Worm (Caenorhabditis elegans) whole organism, midembryonic: ENCODE results near the gene dpy-2.

ENCODE experiments used
- T22C8.4 ChIP-seq: fragments of 200-800 bp; sonication (Bioruptor generic); IDR thresholded peaks from 2 replicates; pipeline ENCODE4 v1.3.6; 2022; ENCODE audit warnings: missing genetic modification characterization, missing compliant biosample characterization
- cog-1 ChIP-seq: sonication (generic microtip); optimal IDR thresholded peaks from 2 replicates; lab custom pipeline; 2016; ENCODE audit warnings: missing genetic modification characterization, missing compliant biosample characterization
- flt-1 ChIP-seq: fragments of 200-800 bp; sonication (Bioruptor generic); IDR thresholded peaks from 2 replicates; pipeline ENCODE4 v1.3.6; 2022; ENCODE audit warnings: missing genetic modification characterization, missing compliant biosample characterization
- klf-2 ChIP-seq: fragments of 200-800 bp; sonication (Bioruptor generic); conservative IDR thresholded peaks from 2 replicates; pipeline ENCODE4 v1.3.6; 2022; ENCODE audit warnings: missing genetic modification reagents, missing genetic modification characterization, missing compliant biosample characterization
- med-1 ChIP-seq: sonication (generic microtip); optimal IDR thresholded peaks from 2 replicates; lab custom pipeline; 2017; ENCODE audit warnings: missing genetic modification characterization, mild to moderate bottlenecking, missing compliant biosample characterization, antibody characterized with exemption, missing genetic modification reagents; ENCODE audit not compliant: insufficient read depth
- tab-1 ChIP-seq: fragments of 200-800 bp; sonication (Bioruptor generic); IDR thresholded peaks from 2 replicates; pipeline ENCODE4 v1.3.6; 2022; ENCODE audit warnings: missing genetic modification characterization, missing compliant biosample characterization
- ztf-23 ChIP-seq: fragments of 200-800 bp; sonication (Bioruptor generic); IDR thresholded peaks from 2 replicates; pipeline ENCODE4 v1.3.6; 2022; ENCODE audit warnings: missing genetic modification reagents, missing genetic modification characterization, missing compliant biosample characterization
- ztf-29 ChIP-seq: fragments of 200-800 bp; sonication (Bioruptor generic); IDR thresholded peaks from 2 replicates; pipeline ENCODE4 v1.3.6; 2022; ENCODE audit warnings: missing genetic modification reagents, missing genetic modification characterization, missing compliant biosample characterization

DNA sequence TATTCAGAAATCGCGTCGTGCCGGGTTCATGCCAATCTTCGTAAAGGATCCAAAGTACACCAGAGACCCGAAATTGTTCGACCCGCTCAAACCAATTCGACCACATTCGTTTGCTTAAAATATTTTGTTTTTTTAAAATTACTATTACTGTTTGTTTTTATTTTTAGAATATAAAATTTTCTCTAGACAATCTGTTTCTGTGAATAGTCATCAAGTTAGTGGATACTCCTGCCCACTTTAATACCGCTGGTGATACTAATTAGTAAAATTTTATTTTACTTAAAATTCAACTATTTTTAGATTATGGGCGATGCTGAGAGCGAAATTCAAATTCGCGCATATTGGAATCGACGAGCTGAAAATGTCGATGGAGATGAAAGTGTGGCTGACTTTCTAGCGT, 22.5 kb downstream of the dpy-2 start, which contains the start of gene T14B4.1:
- TF ChIP-seq flt-1 (GFP tag; lab: Robert Waterston, UW) = no peak
- no peak for TF ChIP-seq ztf-23 (GFP tag; lab: Robert Waterston, UW)
- TF ChIP-seq med-1 (GFP tag; lab: Kevin White, UChicago) = no peak
- TF ChIP-seq T22C8.4 (GFP tag; lab: Robert Waterston, UW) = no peak
- no peak for TF ChIP-seq cog-1 (tag; lab: Kevin White, UChicago)
- no peak for TF ChIP-seq klf-2 (GFP tag; lab: Robert Waterston, UW)
- no peak for TF ChIP-seq ztf-29 (GFP tag; lab: Robert Waterston, UW)
- TF ChIP-seq tab-1 (GFP tag; lab: Robert Waterston, UW) = no peak
